Worm (Caenorhabditis elegans) whole organism, L1 larva: ENCODE data around the gene T08D10.4.

Source experiments
- C16A3.4 ChIP-seq: fragments of 150-350 bp; optimal IDR thresholded peaks from 2 replicates; lab custom pipeline; 2014; ENCODE audit warnings: missing biosample characterization, missing genetic modification characterization
- Y116A8C.19 ChIP-seq: sonication (generic microtip); optimal IDR thresholded peaks from 2 replicates; lab custom pipeline; 2016; ENCODE audit warnings: missing compliant biosample characterization, missing genetic modification characterization, borderline replicate concordance
- aha-1 ChIP-seq: fragments of 150-350 bp; optimal IDR thresholded peaks from 2 replicates; lab custom pipeline; 2014; ENCODE audit warnings: missing biosample characterization, missing genetic modification characterization
- aly-2 ChIP-seq: fragments of 150-350 bp; optimal IDR thresholded peaks from 2 replicates; lab custom pipeline; 2014; ENCODE audit warnings: missing biosample characterization, missing genetic modification characterization
- ama-1 ChIP-seq: fragments of 150-350 bp; optimal IDR thresholded peaks from 2 replicates; lab custom pipeline; 2014
- blmp-1 ChIP-seq: fragments of 150-350 bp; optimal IDR thresholded peaks from 2 replicates; lab custom pipeline; 2014; ENCODE audit warnings: missing biosample characterization, missing genetic modification characterization
- ceh-8 ChIP-seq: fragments of 200-800 bp; sonication (Bioruptor generic); optimal IDR thresholded peaks from 2 replicates; lab custom pipeline; 2018; ENCODE audit warnings: mild to moderate bottlenecking, missing genetic modification characterization, moderate library complexity, missing compliant biosample characterization
- ceh-82 ChIP-seq, 3 experiments: fragments of 150-350 bp in 1 of 3; sonication (generic microtip) in 2 of 3; optimal IDR thresholded peaks; 2 replicates each; lab custom pipeline; 2014 to 2017; ENCODE audit warnings: missing biosample characterization in 3 of 3, missing genetic modification characterization in 3 of 3
- ceh-90 ChIP-seq: sonication (generic microtip); optimal IDR thresholded peaks from 2 replicates; lab custom pipeline; 2016; ENCODE audit warnings: missing genetic modification characterization, missing compliant biosample characterization
- dpl-1 ChIP-seq, 3 experiments: fragments of 150-350 bp in 2 of 3; sonication (generic microtip) in 1 of 3; optimal IDR thresholded peaks; 2 replicates each; lab custom pipeline; 2014 to 2017; ENCODE audit warnings: missing biosample characterization in 3 of 3, missing genetic modification characterization in 3 of 3, missing genetic modification reagents in 3 of 3
- dsc-1 ChIP-seq: sonication (generic microtip); optimal IDR thresholded peaks from 2 replicates; lab custom pipeline; 2016; ENCODE audit warnings: mild to moderate bottlenecking, missing genetic modification characterization, missing compliant biosample characterization
- efl-1 ChIP-seq, 4 experiments: fragments of 150-350 bp; optimal IDR thresholded peaks in 3 of 4; peaks in 1 of 4; 1 replicate in 1 of 4; 2 replicates in 3 of 4; lab custom pipeline; 2014; ENCODE audit warnings: missing biosample characterization in 2 of 4, missing genetic modification characterization in 2 of 4, missing genetic modification reagents in 2 of 4
- efl-3 ChIP-seq: fragments of 200-800 bp; sonication (Bioruptor generic); optimal IDR thresholded peaks from 2 replicates; lab custom pipeline; 2018; ENCODE audit warnings: mild to moderate bottlenecking, missing genetic modification characterization, missing compliant biosample characterization
- egl-13 ChIP-seq: sonication (generic microtip); optimal IDR thresholded peaks from 2 replicates; lab custom pipeline; 2016; ENCODE audit warnings: missing genotype, missing genetic modification reagents, missing genetic modification characterization, missing compliant biosample characterization
- egl-27 ChIP-seq, 2 experiments: fragments of 150-350 bp in 1 of 2; sonication (generic microtip); optimal IDR thresholded peaks; 3 replicates each; lab custom pipeline; 2017 to 2018; ENCODE audit warnings: missing biosample characterization in 2 of 2, missing genetic modification characterization in 2 of 2, missing genetic modification reagents in 2 of 2
- elt-2 ChIP-seq: sonication (generic microtip); optimal IDR thresholded peaks from 2 replicates; lab custom pipeline; 2016; ENCODE audit warnings: missing genetic modification characterization, mild to moderate bottlenecking, inconsistent platforms, missing compliant biosample characterization, missing genetic modification reagents
- elt-3 ChIP-seq, 6 experiments: fragments of 150-350 bp in 1 of 6; sonication (generic microtip); optimal IDR thresholded peaks; 2 replicates each; lab custom pipeline; 2017 to 2018; ENCODE audit warnings: missing biosample characterization in 6 of 6, missing genetic modification characterization in 6 of 6, inconsistent platforms in 1 of 6
- ets-5 ChIP-seq: fragments of 200-800 bp; sonication (Bioruptor generic); IDR thresholded peaks from 2 replicates; pipeline ENCODE4 v1.3.6; 2022; ENCODE audit warnings: missing genetic modification characterization, missing compliant biosample characterization
- fkh-10 ChIP-seq: sonication (generic microtip); optimal IDR thresholded peaks from 2 replicates; lab custom pipeline; 2017; ENCODE audit warnings: missing biosample characterization, missing genetic modification reagents, missing genetic modification characterization
- fos-1 ChIP-seq: fragments of 150-350 bp; optimal IDR thresholded peaks from 2 replicates; lab custom pipeline; 2014; ENCODE audit warnings: missing biosample characterization, missing genetic modification characterization
- grh-1 ChIP-seq: fragments of 200-800 bp; sonication (Bioruptor generic); IDR thresholded peaks from 2 replicates; pipeline ENCODE4 v1.3.6; 2022; ENCODE audit warnings: missing genetic modification reagents, missing genetic modification characterization, missing compliant biosample characterization
- hlh-17 ChIP-seq: fragments of 200-800 bp; sonication (Bioruptor generic); optimal IDR thresholded peaks from 2 replicates; lab custom pipeline; 2018; ENCODE audit warnings: missing genetic modification characterization, mild to moderate bottlenecking, missing compliant biosample characterization, moderate library complexity, borderline replicate concordance
- irx-1 ChIP-seq: sonication (generic microtip); optimal IDR thresholded peaks from 2 replicates; lab custom pipeline; 2016; ENCODE audit warnings: missing genetic modification characterization, missing compliant biosample characterization
- lin-15B ChIP-seq: fragments of 150-350 bp; sonication (generic microtip); optimal IDR thresholded peaks from 3 replicates; lab custom pipeline; 2014; ENCODE audit warnings: missing biosample characterization, missing genetic modification characterization
- lin-35 ChIP-seq, 2 experiments: fragments of 150-350 bp; optimal IDR thresholded peaks; 2 replicates each; lab custom pipeline; 2014; ENCODE audit warnings: missing biosample characterization in 2 of 2, missing genetic modification characterization in 2 of 2, missing genetic modification reagents in 2 of 2
- mab-9 ChIP-seq: fragments of 200-800 bp; sonication (Bioruptor generic); IDR thresholded peaks from 2 replicates; pipeline ENCODE4 v1.3.6; 2022; ENCODE audit warnings: missing genetic modification reagents, missing genetic modification characterization, missing compliant biosample characterization
- mdl-1 ChIP-seq, 2 experiments: fragments of 150-350 bp; optimal IDR thresholded peaks; 2 replicates each; lab custom pipeline; 2014 to 2017; ENCODE audit warnings: missing biosample characterization in 2 of 2, missing genetic modification characterization in 2 of 2, inconsistent platforms in 1 of 2
- mef-2 ChIP-seq: fragments of 150-350 bp; optimal IDR thresholded peaks from 2 replicates; lab custom pipeline; 2014; ENCODE audit warnings: missing biosample characterization, missing genetic modification characterization
- nhr-11 ChIP-seq: fragments of 150-350 bp; optimal IDR thresholded peaks from 2 replicates; lab custom pipeline; 2014; ENCODE audit warnings: missing biosample characterization, missing genetic modification characterization
- nhr-12 ChIP-seq: sonication (generic microtip); optimal IDR thresholded peaks from 2 replicates; lab custom pipeline; 2017; ENCODE audit warnings: missing biosample characterization, missing genetic modification characterization
- nhr-19 ChIP-seq: fragments of 200-800 bp; sonication (Bioruptor generic); conservative IDR thresholded peaks from 2 replicates; pipeline ENCODE4 v1.3.6; 2022; ENCODE audit warnings: missing genetic modification characterization, missing compliant biosample characterization
- nhr-20 ChIP-seq: sonication (generic microtip); optimal IDR thresholded peaks from 2 replicates; lab custom pipeline; 2016; ENCODE audit warnings: mild to moderate bottlenecking, missing genetic modification characterization, missing compliant biosample characterization
- nhr-237 ChIP-seq: fragments of 150-350 bp; optimal IDR thresholded peaks from 2 replicates; lab custom pipeline; 2014; ENCODE audit warnings: missing biosample characterization, missing genetic modification characterization
- nhr-47 ChIP-seq: sonication (generic microtip); optimal IDR thresholded peaks from 2 replicates; lab custom pipeline; 2016; ENCODE audit warnings: mild to moderate bottlenecking, missing genetic modification characterization, moderate library complexity, missing compliant biosample characterization
- nhr-71 ChIP-seq: sonication (generic microtip); optimal IDR thresholded peaks from 2 replicates; lab custom pipeline; 2016; ENCODE audit warnings: mild to moderate bottlenecking, missing genetic modification characterization, moderate library complexity, missing compliant biosample characterization
- nhr-76 ChIP-seq: sonication (generic microtip); optimal IDR thresholded peaks from 2 replicates; lab custom pipeline; 2017; ENCODE audit warnings: missing biosample characterization, missing genetic modification characterization
- nhr-77 ChIP-seq: fragments of 150-350 bp; optimal IDR thresholded peaks from 2 replicates; lab custom pipeline; 2014; ENCODE audit warnings: missing biosample characterization, missing genetic modification characterization
- nhr-84 ChIP-seq: sonication (generic microtip); optimal IDR thresholded peaks from 2 replicates; lab custom pipeline; 2017; ENCODE audit warnings: missing biosample characterization, missing genetic modification characterization
- nhr-85 ChIP-seq: sonication (generic microtip); peaks from one replicate; lab custom pipeline; 2016; ENCODE audit warnings: missing genetic modification characterization, inconsistent platforms, missing compliant biosample characterization
- nhr-90 ChIP-seq: sonication (generic microtip); optimal IDR thresholded peaks from 2 replicates; lab custom pipeline; 2016; ENCODE audit warnings: mild to moderate bottlenecking, missing genetic modification characterization, missing compliant biosample characterization; ENCODE audit not compliant: poor library complexity
- pag-3 ChIP-seq: sonication (generic microtip); optimal IDR thresholded peaks from 2 replicates; lab custom pipeline; 2017; ENCODE audit warnings: missing genetic modification characterization, mild to moderate bottlenecking, missing compliant biosample characterization, antibody characterized with exemption, borderline replicate concordance; ENCODE audit not compliant: insufficient read depth
- pax-3 ChIP-seq: fragments of 200-800 bp; sonication (Bioruptor generic); optimal IDR thresholded peaks from 2 replicates; lab custom pipeline; 2018; ENCODE audit warnings: mild to moderate bottlenecking, missing genetic modification characterization, moderate library complexity, missing compliant biosample characterization
- pqm-1 ChIP-seq: sonication (generic microtip); optimal IDR thresholded peaks from 3 replicates; lab custom pipeline; 2017; ENCODE audit warnings: missing biosample characterization, missing genetic modification characterization
- rnt-1 ChIP-seq: sonication (generic microtip); optimal IDR thresholded peaks from 2 replicates; lab custom pipeline; 2016; ENCODE audit warnings: mild to moderate bottlenecking, missing genetic modification characterization, moderate library complexity, missing compliant biosample characterization
- snpc-4 ChIP-seq: fragments of 150-350 bp; optimal IDR thresholded peaks from 2 replicates; lab custom pipeline; 2014; ENCODE audit warnings: missing biosample characterization, missing genetic modification characterization
- sptf-1 ChIP-seq: fragments of 150-350 bp; optimal IDR thresholded peaks from 2 replicates; lab custom pipeline; 2014; ENCODE audit warnings: missing biosample characterization, missing genetic modification characterization
- swsn-7 ChIP-seq: sonication (generic microtip); optimal IDR thresholded peaks from 2 replicates; lab custom pipeline; 2016; ENCODE audit warnings: missing genetic modification characterization, missing compliant biosample characterization
- tlp-1 ChIP-seq: fragments of 150-350 bp; optimal IDR thresholded peaks from 2 replicates; lab custom pipeline; 2014; ENCODE audit warnings: missing biosample characterization, missing genetic modification characterization
- unc-130 ChIP-seq: fragments of 150-350 bp; optimal IDR thresholded peaks from 2 replicates; lab custom pipeline; 2017; ENCODE audit warnings: missing biosample characterization, missing genetic modification characterization, inconsistent platforms
- unc-30 ChIP-seq: sonication (generic microtip); optimal IDR thresholded peaks from 2 replicates; lab custom pipeline; 2017; ENCODE audit warnings: missing biosample characterization, missing genetic modification characterization
- vab-15 ChIP-seq: sonication (generic microtip); optimal IDR thresholded peaks from 2 replicates; lab custom pipeline; 2017; ENCODE audit warnings: missing genotype, mild to moderate bottlenecking, missing genetic modification characterization, missing compliant biosample characterization
- zag-1 ChIP-seq: fragments of 150-350 bp; optimal IDR thresholded peaks from 2 replicates; lab custom pipeline; 2014; ENCODE audit warnings: missing biosample characterization, missing genetic modification characterization
- ztf-4 ChIP-seq: fragments of 150-350 bp; optimal IDR thresholded peaks from 2 replicates; lab custom pipeline; 2014; ENCODE audit warnings: missing biosample characterization, missing genetic modification characterization

T08D10.4 gene

ce11 chrX:11934933-11935332 is 18.2 kb downstream of the T08D10.4 start:
- TF ChIP-seq ztf-4 (tag; lab: Kevin White, UChicago): no peak
- TF ChIP-seq rnt-1 (tag; lab: Kevin White, UChicago): peak; percentile 67
- TF ChIP-seq nhr-237: no peak
- no peak for TF ChIP-seq mef-2 (tag; lab: Kevin White, UChicago)
- TF ChIP-seq nhr-19 (GFP tag; lab: Robert Waterston, UW): peak; percentile 71
- TF ChIP-seq zag-1: no peak
- no peak for TF ChIP-seq nhr-12 (tag; lab: Kevin White, UChicago)
- TF ChIP-seq sptf-1 (tag; lab: Kevin White, UChicago): no peak
- TF ChIP-seq nhr-90 (tag; lab: Kevin White, UChicago): peak; percentile 57
- TF ChIP-seq ets-5 (GFP tag; lab: Robert Waterston, UW): no peak
- no peak for TF ChIP-seq pqm-1 (tag; lab: Kevin White, UChicago)
- peak; percentile 52 for TF ChIP-seq swsn-7 (tag; lab: Kevin White, UChicago)
- TF ChIP-seq C16A3.4: peak; percentile 57
- TF ChIP-seq nhr-20 (tag; lab: Kevin White, UChicago): peak; percentile 63
- TF ChIP-seq vab-15 (tag; lab: Kevin White, UChicago): no peak
- TF ChIP-seq egl-13 (tag; lab: Kevin White, UChicago): peak; percentile 6
- TF ChIP-seq nhr-11: no peak
- peak; percentile 67 for TF ChIP-seq dsc-1
- TF ChIP-seq blmp-1 (tag; lab: Kevin White, UChicago): no peak
- no peak for TF ChIP-seq aha-1 (tag; lab: Kevin White, UChicago)
- TF ChIP-seq hlh-17: no peak
- TF ChIP-seq unc-130 (tag; lab: Kevin White, UChicago): peak; percentile 23
- peak; percentile 18 for TF ChIP-seq elt-2 (tag; lab: Kevin White, UChicago)
- TF ChIP-seq efl-1 (optimal IDR thresholded peaks at IDR 0.05; lab: Kevin White, UChicago): peak; percentile 11 to 24
- TF ChIP-seq efl-1 (GFP tag; optimal IDR thresholded peaks at IDR 0.05 in 1 of 2; lab: Kevin White, UChicago): peak in 1 of 2 experiments; percentile 91
- TF ChIP-seq nhr-77 (tag; lab: Kevin White, UChicago): peak; percentile 43
- TF ChIP-seq grh-1 (GFP tag; lab: Robert Waterston, UW): no peak; the same call in 1 of the 2 replicates
- TF ChIP-seq nhr-71: peak; percentile 63
- TF ChIP-seq nhr-84: no peak
- TF ChIP-seq pax-3 (tag; lab: Kevin White, UChicago): no peak
- TF ChIP-seq ceh-82 (tag; optimal IDR thresholded peaks at IDR 0.05; lab: Kevin White, UChicago): peak; percentile 58 to 69 (median 63)
- no peak for TF ChIP-seq nhr-76 (tag; lab: Kevin White, UChicago)
- TF ChIP-seq elt-3 (tag; optimal IDR thresholded peaks at IDR 0.05; lab: Kevin White, UChicago): peak in 1 of 6 experiments; percentile 23
- no peak for TF ChIP-seq aly-2 (tag; lab: Kevin White, UChicago)
- TF ChIP-seq pag-3: no peak
- no peak for TF ChIP-seq tlp-1 (tag; lab: Kevin White, UChicago)
- TF ChIP-seq ama-1 (lab: Kevin White, UChicago): no peak
- peak; percentile 24 to 64 for TF ChIP-seq lin-35 (GFP tag; optimal IDR thresholded peaks at IDR 0.05; lab: Kevin White, UChicago)
- TF ChIP-seq fkh-10 (GFP tag; lab: Kevin White, UChicago): peak; percentile 43
- peak; percentile 10 for TF ChIP-seq fos-1 (tag; lab: Kevin White, UChicago)
- no peak for TF ChIP-seq mab-9 (GFP tag; lab: Robert Waterston, UW)
- no peak for TF ChIP-seq efl-3
- TF ChIP-seq dpl-1 (GFP tag; optimal IDR thresholded peaks at IDR 0.05; lab: Kevin White, UChicago): no peak
- peak; percentile 13 for TF ChIP-seq snpc-4
- no peak for TF ChIP-seq ceh-8 (GFP tag; lab: Kevin White, UChicago)
- no peak for TF ChIP-seq egl-27 (tag; optimal IDR thresholded peaks at IDR 0.05; lab: Kevin White, UChicago)
- TF ChIP-seq mdl-1 (tag; optimal IDR thresholded peaks at IDR 0.05; lab: Kevin White, UChicago): peak in 1 of 2 experiments; percentile 21
- no peak for TF ChIP-seq nhr-85 (tag; lab: Kevin White, UChicago)
- no peak for TF ChIP-seq ceh-90 (tag; lab: Kevin White, UChicago)
- peak; percentile 78 for TF ChIP-seq nhr-47 (tag; lab: Kevin White, UChicago)
- no peak for TF ChIP-seq lin-15B (tag; lab: Kevin White, UChicago)
- no peak for TF ChIP-seq unc-30 (tag; lab: Kevin White, UChicago)
- no peak for TF ChIP-seq irx-1
- TF ChIP-seq Y116A8C.19 (tag; lab: Kevin White, UChicago): no peak
